Fruit fly (Drosophila melanogaster): ENCODE measurements around the gene CG15599.

dm6 chrX:15703720-15704206, 15.1 kb upstream of the CG15599 start, which contains the start of the genes Pis and Hap40:
- TF ChIP-seq CTCF (optimal IDR thresholded peaks at IDR 0.05) (no peak), CG8478 (optimal IDR thresholded peaks at IDR 0.05) (no peak)

Data from S2 (cell line).